Worm (Caenorhabditis elegans) whole organism, L3 larva: Measurements from ENCODE around the gene Y116A8C.40.

Experiments
- R02D3.7 ChIP-seq: fragments of 150-350 bp; optimal IDR thresholded peaks from 2 replicates; lab custom pipeline; 2014; ENCODE audit warnings: missing biosample characterization, missing genetic modification characterization
- ceh-82 ChIP-seq: fragments of 150-350 bp; optimal IDR thresholded peaks from 2 replicates; lab custom pipeline; 2014; ENCODE audit warnings: missing biosample characterization, missing genetic modification characterization
- elt-3 ChIP-seq, 3 experiments: fragments of 150-350 bp in 1 of 3; sonication (generic microtip) in 2 of 3; optimal IDR thresholded peaks; 2 replicates in 2 of 3; 4 replicates in 1 of 3; lab custom pipeline; 2014 to 2017; ENCODE audit warnings: missing biosample characterization in 3 of 3, missing genetic modification characterization in 3 of 3
- jun-1 ChIP-seq: fragments of 150-350 bp; optimal IDR thresholded peaks from 2 replicates; lab custom pipeline; 2014; ENCODE audit warnings: missing biosample characterization, missing genetic modification reagents, missing genetic modification characterization
- nfya-1 ChIP-seq: sonication (generic microtip); optimal IDR thresholded peaks from 2 replicates; lab custom pipeline; 2017; ENCODE audit warnings: missing genetic modification characterization, mild to moderate bottlenecking, missing compliant biosample characterization, antibody characterized with exemption, moderate library complexity; ENCODE audit not compliant: insufficient read depth
- nhr-12 ChIP-seq: fragments of 150-350 bp; optimal IDR thresholded peaks from 2 replicates; lab custom pipeline; 2014; ENCODE audit warnings: missing biosample characterization, missing genetic modification characterization
- nhr-23 ChIP-seq: fragments of 150-350 bp; optimal IDR thresholded peaks from 2 replicates; lab custom pipeline; 2014; ENCODE audit warnings: missing biosample characterization, missing genetic modification reagents, missing genetic modification characterization
- nhr-237 ChIP-seq: fragments of 150-350 bp; optimal IDR thresholded peaks from 2 replicates; lab custom pipeline; 2014; ENCODE audit warnings: missing biosample characterization, missing genetic modification characterization
- pha-4 ChIP-seq: fragments of 150-350 bp; optimal IDR thresholded peaks from 2 replicates; lab custom pipeline; 2014; ENCODE audit warnings: missing biosample characterization, missing genetic modification reagents, missing genetic modification characterization
- pqm-1 ChIP-seq: fragments of 150-350 bp; optimal IDR thresholded peaks from 2 replicates; lab custom pipeline; 2017; ENCODE audit warnings: missing biosample characterization, missing genetic modification characterization, inconsistent platforms
- sea-2 ChIP-seq: fragments of 150-350 bp; sonication (generic microtip); optimal IDR thresholded peaks from 4 replicates; lab custom pipeline; 2014; ENCODE audit warnings: missing biosample characterization, missing genetic modification reagents, missing genetic modification characterization
- ztf-11 ChIP-seq: fragments of 150-350 bp; optimal IDR thresholded peaks from 2 replicates; lab custom pipeline; 2014; ENCODE audit warnings: missing biosample characterization, missing genetic modification characterization

- no peak for TF ChIP-seq nhr-237 (tag; lab: Kevin White, UChicago)
- no peak for TF ChIP-seq nhr-23 (tag; lab: Kevin White, UChicago)
- no peak for TF ChIP-seq jun-1 (tag; lab: Kevin White, UChicago)
- TF ChIP-seq pqm-1 (tag; lab: Kevin White, UChicago) = no peak
- no peak for TF ChIP-seq pha-4 (tag; lab: Kevin White, UChicago)
- TF ChIP-seq nfya-1 (tag; lab: Kevin White, UChicago) = no peak
- no peak for TF ChIP-seq nhr-12 (tag; lab: Kevin White, UChicago)
- no peak for TF ChIP-seq sea-2 (GFP tag; lab: Kevin White, UChicago)
- no peak for TF ChIP-seq ceh-82 (tag; lab: Kevin White, UChicago)
- no peak for TF ChIP-seq elt-3 (tag; optimal IDR thresholded peaks at IDR 0.05; lab: Kevin White, UChicago)
- no peak for TF ChIP-seq ztf-11 (tag; lab: Kevin White, UChicago)
- no peak for TF ChIP-seq R02D3.7 (tag; lab: Kevin White, UChicago)
Observed at ce11 chrIV:17118987-17119732, 31.6 kb downstream of the Y116A8C.40 start, which contains the start of gene itsn-1.
